Worm (Caenorhabditis elegans): ENCODE data around the gene sri-71.

ce11 chrII:2638062-2638461 lies 10.5 kb downstream of the sri-71 start, which contains the start of gene F22E5.9:
- TF ChIP-seq him-1 (tag; optimal IDR thresholded peaks at IDR 0.05) (no peak), dao-5 (tag; optimal IDR thresholded peaks at IDR 0.05) (no peak), W03F9.2 (tag; optimal IDR thresholded peaks at IDR 0.05) (no peak)

All from whole organism, L4/young adult.